Worm (Caenorhabditis elegans): Measurements from ENCODE around the gene sna-3.

DNA sequence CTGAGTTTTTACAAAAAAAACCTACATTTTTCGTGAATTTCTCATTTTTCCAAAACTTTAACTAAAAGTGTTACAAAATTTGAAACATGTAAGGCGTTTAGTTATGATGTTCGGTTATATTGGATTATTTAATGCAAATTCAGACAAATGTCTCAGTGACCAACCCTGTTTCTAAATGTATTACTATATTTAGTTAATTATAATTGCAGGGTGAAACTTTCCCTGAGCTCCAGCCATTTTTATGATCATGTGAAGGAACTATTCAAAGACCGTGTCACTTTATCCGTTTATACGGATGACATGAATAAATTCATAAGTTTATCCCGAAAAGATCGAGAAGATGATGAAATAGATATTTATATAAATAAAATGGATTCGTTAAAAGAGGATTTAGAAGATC lies 15.2 kb downstream of the sna-3 start, which contains the start of gene C23G10.5:
- no peak for TF ChIP-seq spr-1 (tag; optimal IDR thresholded peaks at IDR 0.05)
- TF ChIP-seq lin-15B (tag; optimal IDR thresholded peaks at IDR 0.05): no peak
- TF ChIP-seq skn-1 (tag; optimal IDR thresholded peaks at IDR 0.05): no peak
- no peak for TF ChIP-seq nhr-28 (tag; optimal IDR thresholded peaks at IDR 0.05)
- TF ChIP-seq nhr-11 (tag; optimal IDR thresholded peaks at IDR 0.05): no peak
- TF ChIP-seq lir-3 (tag; optimal IDR thresholded peaks at IDR 0.05): no peak
- no peak for TF ChIP-seq lsy-2 (tag; optimal IDR thresholded peaks at IDR 0.05)
- TF ChIP-seq jun-1 (tag; optimal IDR thresholded peaks at IDR 0.05): no peak
- no peak for TF ChIP-seq snpc-4 (tag; optimal IDR thresholded peaks at IDR 0.05)
- TF ChIP-seq nhr-76 (tag; optimal IDR thresholded peaks at IDR 0.05): no peak
- TF ChIP-seq ZK546.5 (tag; optimal IDR thresholded peaks at IDR 0.05): no peak
- TF ChIP-seq saeg-2 (GFP tag; IDR thresholded peaks at IDR 0.05): no peak

Measured in whole organism, L4 larva.